Worm (Caenorhabditis elegans) whole organism, L1 larva: ENCODE data around the gene agxt-1.

ENCODE experiments used
- C04F5.9 ChIP-seq: sonication (generic microtip); optimal IDR thresholded peaks from 2 replicates; lab custom pipeline; 2016; ENCODE audit warnings: missing genetic modification characterization, missing compliant biosample characterization
- C16A3.4 ChIP-seq: fragments of 150-350 bp; optimal IDR thresholded peaks from 2 replicates; lab custom pipeline; 2014; ENCODE audit warnings: missing biosample characterization, missing genetic modification characterization
- C34B4.2 ChIP-seq: sonication (generic microtip); optimal IDR thresholded peaks from 2 replicates; lab custom pipeline; 2017; ENCODE audit warnings: mild to moderate bottlenecking, missing genetic modification characterization, missing compliant biosample characterization
- Y116A8C.19 ChIP-seq: sonication (generic microtip); optimal IDR thresholded peaks from 2 replicates; lab custom pipeline; 2016; ENCODE audit warnings: missing compliant biosample characterization, missing genetic modification characterization, borderline replicate concordance
- aly-2 ChIP-seq: fragments of 150-350 bp; optimal IDR thresholded peaks from 2 replicates; lab custom pipeline; 2014; ENCODE audit warnings: missing biosample characterization, missing genetic modification characterization
- blmp-1 ChIP-seq: fragments of 150-350 bp; optimal IDR thresholded peaks from 2 replicates; lab custom pipeline; 2014; ENCODE audit warnings: missing biosample characterization, missing genetic modification characterization
- ceh-63 ChIP-seq: fragments of 200-800 bp; sonication (Bioruptor generic); optimal IDR thresholded peaks from 2 replicates; lab custom pipeline; 2018; ENCODE audit warnings: mild to moderate bottlenecking, missing genetic modification characterization, missing compliant biosample characterization
- ceh-8 ChIP-seq: fragments of 200-800 bp; sonication (Bioruptor generic); optimal IDR thresholded peaks from 2 replicates; lab custom pipeline; 2018; ENCODE audit warnings: mild to moderate bottlenecking, missing genetic modification characterization, moderate library complexity, missing compliant biosample characterization
- ceh-88 ChIP-seq: fragments of 200-800 bp; sonication (Bioruptor generic); IDR thresholded peaks from 2 replicates; pipeline ENCODE4 v1.3.6; 2022; ENCODE audit warnings: missing genetic modification characterization, missing compliant biosample characterization
- ces-1 ChIP-seq: fragments of 150-350 bp; optimal IDR thresholded peaks from 2 replicates; lab custom pipeline; 2014; ENCODE audit warnings: missing biosample characterization, missing genetic modification reagents, missing genetic modification characterization
- efl-3 ChIP-seq: fragments of 200-800 bp; sonication (Bioruptor generic); optimal IDR thresholded peaks from 2 replicates; lab custom pipeline; 2018; ENCODE audit warnings: mild to moderate bottlenecking, missing genetic modification characterization, missing compliant biosample characterization
- egl-13 ChIP-seq: sonication (generic microtip); optimal IDR thresholded peaks from 2 replicates; lab custom pipeline; 2016; ENCODE audit warnings: missing genotype, missing genetic modification reagents, missing genetic modification characterization, missing compliant biosample characterization
- egl-27 ChIP-seq, 2 experiments: fragments of 150-350 bp in 1 of 2; sonication (generic microtip); optimal IDR thresholded peaks; 3 replicates each; lab custom pipeline; 2017 to 2018; ENCODE audit warnings: missing biosample characterization in 2 of 2, missing genetic modification characterization in 2 of 2, missing genetic modification reagents in 2 of 2
- elt-2 ChIP-seq: sonication (generic microtip); optimal IDR thresholded peaks from 2 replicates; lab custom pipeline; 2016; ENCODE audit warnings: missing genetic modification characterization, mild to moderate bottlenecking, inconsistent platforms, missing compliant biosample characterization, missing genetic modification reagents
- elt-3 ChIP-seq, 6 experiments: fragments of 150-350 bp in 1 of 6; sonication (generic microtip); optimal IDR thresholded peaks; 2 replicates each; lab custom pipeline; 2017 to 2018; ENCODE audit warnings: missing biosample characterization in 6 of 6, missing genetic modification characterization in 6 of 6, inconsistent platforms in 1 of 6
- ets-5 ChIP-seq: fragments of 200-800 bp; sonication (Bioruptor generic); IDR thresholded peaks from 2 replicates; pipeline ENCODE4 v1.3.6; 2022; ENCODE audit warnings: missing genetic modification characterization, missing compliant biosample characterization
- fkh-10 ChIP-seq: sonication (generic microtip); optimal IDR thresholded peaks from 2 replicates; lab custom pipeline; 2017; ENCODE audit warnings: missing biosample characterization, missing genetic modification reagents, missing genetic modification characterization
- fkh-4 ChIP-seq: sonication (generic microtip); optimal IDR thresholded peaks from 2 replicates; lab custom pipeline; 2016; ENCODE audit warnings: missing compliant biosample characterization, missing genetic modification characterization, borderline replicate concordance
- fkh-8 ChIP-seq: sonication (generic microtip); optimal IDR thresholded peaks from 2 replicates; lab custom pipeline; 2016; ENCODE audit warnings: mild to moderate bottlenecking, missing genetic modification characterization, missing compliant biosample characterization
- hlh-17 ChIP-seq: fragments of 200-800 bp; sonication (Bioruptor generic); optimal IDR thresholded peaks from 2 replicates; lab custom pipeline; 2018; ENCODE audit warnings: missing genetic modification characterization, mild to moderate bottlenecking, missing compliant biosample characterization, moderate library complexity, borderline replicate concordance
- hlh-4 ChIP-seq: sonication (generic microtip); optimal IDR thresholded peaks from 2 replicates; lab custom pipeline; 2016; ENCODE audit warnings: mild to moderate bottlenecking, missing genetic modification characterization, missing compliant biosample characterization
- isw-1 ChIP-seq: fragments of 200-800 bp; sonication (Bioruptor generic); IDR thresholded peaks from 2 replicates; pipeline ENCODE4 v1.3.6; 2022; ENCODE audit warnings: missing genetic modification characterization, missing compliant biosample characterization
- lin-13 ChIP-seq: fragments of 150-350 bp; optimal IDR thresholded peaks from 2 replicates; lab custom pipeline; 2014; ENCODE audit warnings: missing biosample characterization, missing genetic modification reagents, missing genetic modification characterization
- lin-39 ChIP-seq: fragments of 150-350 bp; optimal IDR thresholded peaks from 2 replicates; lab custom pipeline; 2014; ENCODE audit warnings: missing biosample characterization, missing genetic modification reagents, missing genetic modification characterization
- lir-3 ChIP-seq: sonication (generic microtip); optimal IDR thresholded peaks from 2 replicates; lab custom pipeline; 2016; ENCODE audit warnings: mild to moderate bottlenecking, missing genetic modification characterization, moderate library complexity, missing compliant biosample characterization; ENCODE audit not compliant: poor library complexity
- lsy-2 ChIP-seq, 2 experiments: fragments of 150-350 bp; optimal IDR thresholded peaks; 2 replicates each; lab custom pipeline; 2014; ENCODE audit warnings: missing biosample characterization in 2 of 2, missing genetic modification characterization in 2 of 2
- mdl-1 ChIP-seq, 2 experiments: fragments of 150-350 bp; optimal IDR thresholded peaks; 2 replicates each; lab custom pipeline; 2014 to 2017; ENCODE audit warnings: missing biosample characterization in 2 of 2, missing genetic modification characterization in 2 of 2, inconsistent platforms in 1 of 2
- mef-2 ChIP-seq: fragments of 150-350 bp; optimal IDR thresholded peaks from 2 replicates; lab custom pipeline; 2014; ENCODE audit warnings: missing biosample characterization, missing genetic modification characterization
- nhr-12 ChIP-seq: sonication (generic microtip); optimal IDR thresholded peaks from 2 replicates; lab custom pipeline; 2017; ENCODE audit warnings: missing biosample characterization, missing genetic modification characterization
- nhr-237 ChIP-seq: fragments of 150-350 bp; optimal IDR thresholded peaks from 2 replicates; lab custom pipeline; 2014; ENCODE audit warnings: missing biosample characterization, missing genetic modification characterization
- nhr-77 ChIP-seq: fragments of 150-350 bp; optimal IDR thresholded peaks from 2 replicates; lab custom pipeline; 2014; ENCODE audit warnings: missing biosample characterization, missing genetic modification characterization
- nhr-84 ChIP-seq: sonication (generic microtip); optimal IDR thresholded peaks from 2 replicates; lab custom pipeline; 2017; ENCODE audit warnings: missing biosample characterization, missing genetic modification characterization
- nhr-85 ChIP-seq: sonication (generic microtip); peaks from one replicate; lab custom pipeline; 2016; ENCODE audit warnings: missing genetic modification characterization, inconsistent platforms, missing compliant biosample characterization
- nhr-90 ChIP-seq: sonication (generic microtip); optimal IDR thresholded peaks from 2 replicates; lab custom pipeline; 2016; ENCODE audit warnings: mild to moderate bottlenecking, missing genetic modification characterization, missing compliant biosample characterization; ENCODE audit not compliant: poor library complexity
- pag-3 ChIP-seq: sonication (generic microtip); optimal IDR thresholded peaks from 2 replicates; lab custom pipeline; 2017; ENCODE audit warnings: missing genetic modification characterization, mild to moderate bottlenecking, missing compliant biosample characterization, antibody characterized with exemption, borderline replicate concordance; ENCODE audit not compliant: insufficient read depth
- pax-3 ChIP-seq: fragments of 200-800 bp; sonication (Bioruptor generic); optimal IDR thresholded peaks from 2 replicates; lab custom pipeline; 2018; ENCODE audit warnings: mild to moderate bottlenecking, missing genetic modification characterization, moderate library complexity, missing compliant biosample characterization
- skn-1 ChIP-seq: fragments of 150-350 bp; optimal IDR thresholded peaks from 2 replicates; lab custom pipeline; 2014; ENCODE audit warnings: missing biosample characterization, missing genetic modification characterization
- snpc-4 ChIP-seq: fragments of 150-350 bp; optimal IDR thresholded peaks from 2 replicates; lab custom pipeline; 2014; ENCODE audit warnings: missing biosample characterization, missing genetic modification characterization
- snu-23 ChIP-seq: sonication (generic microtip); optimal IDR thresholded peaks from 2 replicates; lab custom pipeline; 2016; ENCODE audit warnings: missing genetic modification characterization, missing compliant biosample characterization
- sptf-1 ChIP-seq: fragments of 150-350 bp; optimal IDR thresholded peaks from 2 replicates; lab custom pipeline; 2014; ENCODE audit warnings: missing biosample characterization, missing genetic modification characterization
- swsn-7 ChIP-seq: sonication (generic microtip); optimal IDR thresholded peaks from 2 replicates; lab custom pipeline; 2016; ENCODE audit warnings: missing genetic modification characterization, missing compliant biosample characterization
- unc-62 ChIP-seq: fragments of 150-350 bp; optimal IDR thresholded peaks from 2 replicates; lab custom pipeline; 2014; ENCODE audit warnings: missing biosample characterization, missing genetic modification reagents, missing genetic modification characterization
- unc-86 ChIP-seq: sonication (generic microtip); optimal IDR thresholded peaks from 2 replicates; lab custom pipeline; 2016; ENCODE audit warnings: missing genetic modification characterization, missing compliant biosample characterization
- unc-98 ChIP-seq: fragments of 200-800 bp; sonication (Bioruptor generic); IDR thresholded peaks from 2 replicates; pipeline ENCODE4 v1.3.6; 2022; ENCODE audit warnings: missing genetic modification characterization, missing compliant biosample characterization
- vab-15 ChIP-seq: sonication (generic microtip); optimal IDR thresholded peaks from 2 replicates; lab custom pipeline; 2017; ENCODE audit warnings: missing genotype, mild to moderate bottlenecking, missing genetic modification characterization, missing compliant biosample characterization
- zag-1 ChIP-seq: fragments of 150-350 bp; optimal IDR thresholded peaks from 2 replicates; lab custom pipeline; 2014; ENCODE audit warnings: missing biosample characterization, missing genetic modification characterization
- zip-4 ChIP-seq: fragments of 200-800 bp; sonication (Bioruptor generic); optimal IDR thresholded peaks from 2 replicates; lab custom pipeline; 2018; ENCODE audit warnings: mild to moderate bottlenecking, missing genetic modification characterization, moderate library complexity, missing compliant biosample characterization
- ztf-11 ChIP-seq, 2 experiments: sonication (generic microtip); optimal IDR thresholded peaks; 2 replicates each; lab custom pipeline; 2016 to 2017; ENCODE audit warnings: missing genetic modification characterization in 2 of 2, missing biosample characterization in 1 of 2, missing compliant biosample characterization in 1 of 2
- ztf-4 ChIP-seq: fragments of 150-350 bp; optimal IDR thresholded peaks from 2 replicates; lab custom pipeline; 2014; ENCODE audit warnings: missing biosample characterization, missing genetic modification characterization

Gene agxt-1

DNA sequence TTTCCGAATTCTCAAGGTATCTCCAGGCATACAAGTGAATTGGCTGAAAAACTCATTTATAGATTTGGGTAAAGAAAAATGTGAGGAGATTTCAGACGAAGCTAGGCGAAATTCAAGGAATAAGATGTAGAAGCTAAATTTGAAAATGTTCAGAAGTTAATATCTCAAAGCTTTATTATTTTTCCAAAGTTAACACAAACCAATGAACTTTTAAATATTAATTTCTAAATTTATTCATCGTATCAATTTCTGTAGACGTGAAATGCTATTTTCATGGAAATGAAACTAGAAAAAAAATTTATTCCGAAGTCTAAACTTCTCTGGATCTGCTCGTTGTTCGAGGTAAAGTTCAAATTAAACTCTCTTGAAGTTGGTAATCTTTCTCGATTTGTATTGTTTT, at the start of gene agxt-1:
Gene agxt-1 (plus strand): TSS at position 301 of the 400 bp plus-strand sequence.
- no peak for TF ChIP-seq C34B4.2 (tag; lab: Kevin White, UChicago)
- TF ChIP-seq zag-1 (tag; lab: Kevin White, UChicago): no peak
- no peak for TF ChIP-seq snpc-4 (tag; lab: Kevin White, UChicago)
- TF ChIP-seq skn-1: no peak
- TF ChIP-seq hlh-4 (tag; lab: Kevin White, UChicago): no peak
- TF ChIP-seq sptf-1 (tag; lab: Kevin White, UChicago): no peak
- no peak for TF ChIP-seq ceh-63
- no peak for TF ChIP-seq mef-2 (tag; lab: Kevin White, UChicago)
- TF ChIP-seq elt-2 (tag; lab: Kevin White, UChicago): no peak
- TF ChIP-seq egl-13 (tag; lab: Kevin White, UChicago): no peak
- no peak for TF ChIP-seq unc-86 (tag; lab: Kevin White, UChicago)
- no peak for TF ChIP-seq nhr-85 (tag; lab: Kevin White, UChicago)
- no peak for TF ChIP-seq nhr-12 (tag; lab: Kevin White, UChicago)
- no peak for TF ChIP-seq vab-15 (tag; lab: Kevin White, UChicago)
- no peak for TF ChIP-seq ces-1
- TF ChIP-seq blmp-1 (tag; lab: Kevin White, UChicago): no peak
- no peak for TF ChIP-seq hlh-17 (GFP tag; lab: Kevin White, UChicago)
- TF ChIP-seq lin-13 (GFP tag; lab: Kevin White, UChicago): no peak
- TF ChIP-seq pax-3 (tag; lab: Kevin White, UChicago): no peak
- TF ChIP-seq ztf-11 (tag; optimal IDR thresholded peaks at IDR 0.05; lab: Kevin White, UChicago): no peak
- TF ChIP-seq, all 84 proteins: peak for 0

ce11 chrII:8796391-8796790, 49.0 kb upstream of the agxt-1 start:
- TF ChIP-seq Y116A8C.19 (tag; lab: Kevin White, UChicago) (no peak), isw-1 (GFP tag; lab: Robert Waterston, UW) (peak; percentile 59), C16A3.4 (no peak), blmp-1 (tag; lab: Kevin White, UChicago) (no peak), snpc-4 (tag; lab: Kevin White, UChicago) (peak; percentile 13), zip-4 (no peak), pag-3 (tag; lab: Kevin White, UChicago) (no peak), mdl-1 (tag; optimal IDR thresholded peaks at IDR 0.05; lab: Kevin White, UChicago) (no peak), ceh-88 (GFP tag; lab: Robert Waterston, UW) (no peak), unc-98 (no peak), nhr-90 (tag; lab: Kevin White, UChicago) (no peak), vab-15 (tag; lab: Kevin White, UChicago) (no peak), hlh-4 (tag; lab: Kevin White, UChicago) (no peak), swsn-7 (tag; lab: Kevin White, UChicago) (peak; percentile 68), fkh-10 (peak; percentile 94), unc-62 (GFP tag; lab: Kevin White, UChicago) (no peak), fkh-8 (tag; lab: Kevin White, UChicago) (peak; percentile 95), ztf-4 (tag; lab: Kevin White, UChicago) (peak; percentile 44), lir-3 (tag; lab: Kevin White, UChicago) (peak; percentile 14), ceh-63 (no peak), aly-2 (no peak), unc-86 (tag; lab: Kevin White, UChicago) (peak; percentile 83), ces-1 (no peak), lsy-2 (tag; optimal IDR thresholded peaks at IDR 0.05; lab: Kevin White, UChicago) (peak; percentile 45 to 50), nhr-85 (tag; lab: Kevin White, UChicago) (no peak), nhr-84 (tag; lab: Kevin White, UChicago) (no peak), nhr-77 (peak; percentile 7), nhr-237 (tag; lab: Kevin White, UChicago) (no peak), efl-3 (GFP tag; lab: Kevin White, UChicago) (no peak), egl-13 (tag; lab: Kevin White, UChicago) (peak; percentile 90), fkh-4 (tag; lab: Kevin White, UChicago) (no peak), ets-5 (GFP tag; lab: Robert Waterston, UW) (no peak), elt-3 (tag; optimal IDR thresholded peaks at IDR 0.05; lab: Kevin White, UChicago) (no peak), C04F5.9 (tag; lab: Kevin White, UChicago) (no peak), snu-23 (peak; percentile 70), hlh-17 (GFP tag; lab: Kevin White, UChicago) (no peak), lin-39 (tag; lab: Kevin White, UChicago) (no peak), ceh-8 (peak; percentile 32), egl-27 (tag; optimal IDR thresholded peaks at IDR 0.05; lab: Kevin White, UChicago) (no peak)
